Fruit fly (Drosophila melanogaster): ENCODE results near the gene CG7878.

DNA sequence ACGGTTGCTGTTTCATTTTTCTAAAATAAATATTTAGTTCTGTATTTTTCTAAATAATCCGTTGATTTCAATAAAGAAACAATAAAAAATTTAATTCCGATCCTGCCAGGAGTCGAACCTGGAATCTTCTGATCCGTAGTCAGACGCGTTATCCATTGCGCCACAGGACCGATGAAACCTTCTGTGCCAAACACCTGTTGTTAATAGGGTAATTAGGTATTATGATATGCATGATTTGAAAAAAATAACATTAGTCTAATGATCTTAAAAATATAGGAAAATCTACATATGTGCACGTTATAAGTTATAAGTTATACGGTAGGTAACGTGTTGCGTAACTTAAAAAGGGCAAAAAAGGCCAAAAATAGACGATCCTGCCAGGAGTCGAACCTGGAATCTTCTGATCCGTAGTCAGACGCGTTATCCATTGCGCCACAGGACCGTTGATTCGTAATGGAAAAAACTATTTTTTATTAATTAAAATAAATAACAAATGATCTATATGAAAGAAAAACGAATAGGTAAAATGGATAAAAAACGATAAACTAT is 17.4 kb downstream of the CG7878 start:
- no peak for TF ChIP-seq Myc (optimal IDR thresholded peaks at IDR 0.05)
- TF ChIP-seq h (optimal IDR thresholded peaks at IDR 0.05), result no peak

All from Kc167 (cell line).